Fruit fly (Drosophila melanogaster) whole organism, embryonic: Measurements from ENCODE around the gene pbl.

Experiments used
- Atf3 ChIP-seq: fragments of 200-800 bp; sonication (Bioruptor generic); optimal IDR thresholded peaks from 3 replicates; lab custom pipeline; 2016; ENCODE audit warnings: missing biosample characterization, missing genetic modification characterization
- Awh ChIP-seq: fragments of 200-800 bp; sonication (Bioruptor generic); IDR thresholded peaks from 2 replicates; pipeline ENCODE4, ENCODE4 v1.3.6; 2022; ENCODE audit warnings: missing biosample characterization, missing genetic modification characterization
- CG10431 ChIP-seq: fragments of 200-800 bp; sonication (Bioruptor generic); optimal IDR thresholded peaks from 3 replicates; lab custom pipeline; 2018; ENCODE audit warnings: missing biosample characterization, mild to moderate bottlenecking, missing genetic modification characterization
- CG11085 ChIP-seq: fragments of 200-800 bp; sonication (Bioruptor generic); IDR thresholded peaks from 2 replicates; pipeline ENCODE4 v1.3.6; 2022; ENCODE audit warnings: missing biosample characterization, missing genetic modification characterization
- CG12236 ChIP-seq: fragments of 200-800 bp; sonication (Bioruptor generic); optimal IDR thresholded peaks from 2 replicates; lab custom pipeline; 2016; ENCODE audit warnings: missing biosample characterization, missing genetic modification characterization
- CG13123 ChIP-seq: fragments of 200-800 bp; sonication (Bioruptor generic); optimal IDR thresholded peaks from 2 replicates; lab custom pipeline; 2016; ENCODE audit warnings: missing biosample characterization, missing genetic modification characterization
- CG14441 ChIP-seq: fragments of 200-800 bp; sonication (Bioruptor generic); IDR thresholded peaks from 2 replicates; pipeline ENCODE4 v1.3.6; 2022; ENCODE audit warnings: missing biosample characterization, missing genetic modification characterization
- CG14710 ChIP-seq: fragments of 200-800 bp; sonication (Bioruptor generic); optimal IDR thresholded peaks from 3 replicates; lab custom pipeline; 2019; ENCODE audit warnings: missing biosample characterization, mild to moderate bottlenecking, missing genetic modification characterization, moderate library complexity
- CG15269 ChIP-seq: fragments of 200-800 bp; sonication (Bioruptor generic); optimal IDR thresholded peaks from 2 replicates; lab custom pipeline; 2018; ENCODE audit warnings: missing biosample characterization, mild to moderate bottlenecking, missing genetic modification characterization, moderate library complexity
- CG1603 ChIP-seq: fragments of 200-800 bp; sonication (Bioruptor generic); optimal IDR thresholded peaks from 2 replicates; lab custom pipeline; 2019; ENCODE audit warnings: missing biosample characterization, mild to moderate bottlenecking, missing genetic modification characterization, moderate library complexity
- CG18599 ChIP-seq: fragments of 200-800 bp; sonication (Bioruptor generic); optimal IDR thresholded peaks from 3 replicates; lab custom pipeline; 2017; ENCODE audit warnings: missing biosample characterization, missing genetic modification characterization, mild to moderate bottlenecking, moderate library complexity, missing genetic modification reagents
- CG2120 ChIP-seq: fragments of 200-800 bp; sonication (Bioruptor generic); optimal IDR thresholded peaks from 3 replicates; lab custom pipeline; 2016; ENCODE audit warnings: missing biosample characterization, missing genetic modification characterization
- CG2202 ChIP-seq: fragments of 200-800 bp; sonication (Bioruptor generic); optimal IDR thresholded peaks from 2 replicates; lab custom pipeline; 2018; ENCODE audit warnings: missing biosample characterization, mild to moderate bottlenecking, missing genetic modification characterization
- CG3065 ChIP-seq: fragments of 200-800 bp; sonication (Bioruptor generic); optimal IDR thresholded peaks from 2 replicates; lab custom pipeline; 2016; ENCODE audit warnings: missing biosample characterization, missing genetic modification characterization
- CG3995 ChIP-seq: fragments of 200-800 bp; sonication (Bioruptor generic); optimal IDR thresholded peaks from 3 replicates; lab custom pipeline; 2016; ENCODE audit warnings: missing biosample characterization, missing genetic modification characterization
- CG5953 ChIP-seq: fragments of 200-800 bp; sonication (Bioruptor generic); IDR thresholded peaks from 2 replicates; pipeline ENCODE4 v1.3.6; 2022; ENCODE audit warnings: missing biosample characterization, missing genetic modification characterization
- CG9437 ChIP-seq: fragments of 200-800 bp; sonication (Bioruptor generic); optimal IDR thresholded peaks from 2 replicates; lab custom pipeline; 2018; ENCODE audit warnings: missing biosample characterization, mild to moderate bottlenecking, missing genetic modification characterization
- Dbx ChIP-seq: fragments of 200-800 bp; sonication (Bioruptor generic); IDR thresholded peaks from 3 replicates; pipeline ENCODE4 v1.3.6; 2022; ENCODE audit warnings: missing biosample characterization, missing genetic modification characterization
- Doc3 ChIP-seq: fragments of 200-800 bp; sonication (Bioruptor generic); IDR thresholded peaks from 3 replicates; pipeline ENCODE4 v1.3.6; 2022; ENCODE audit warnings: missing biosample characterization, missing genetic modification characterization; ENCODE audit not compliant: partially characterized antibody
- E2f1 ChIP-seq: fragments of 200-800 bp; sonication (Bioruptor generic); IDR thresholded peaks from 2 replicates; pipeline ENCODE4 v1.3.6; 2022; ENCODE audit warnings: missing biosample characterization, missing genetic modification characterization
- HHEX ChIP-seq: fragments of 200-800 bp; sonication (Bioruptor generic); optimal IDR thresholded peaks from 3 replicates; lab custom pipeline; 2017; ENCODE audit warnings: missing biosample characterization, mild to moderate bottlenecking, missing genetic modification characterization, missing genetic modification reagents
- HLH4C ChIP-seq: fragments of 200-800 bp; sonication (Bioruptor generic); IDR thresholded peaks from 3 replicates; pipeline ENCODE4 v1.3.6; 2022; ENCODE audit warnings: missing biosample characterization, missing genetic modification characterization; ENCODE audit not compliant: partially characterized antibody
- HLHmδ ChIP-seq: fragments of 200-800 bp; sonication (Bioruptor generic); optimal IDR thresholded peaks from 2 replicates; lab custom pipeline; 2018; ENCODE audit warnings: missing biosample characterization, mild to moderate bottlenecking, missing genetic modification characterization, moderate library complexity
- Lhr ChIP-seq: fragments of 200-800 bp; sonication (Bioruptor generic); optimal IDR thresholded peaks from 3 replicates; lab custom pipeline; 2017; ENCODE audit warnings: mild to moderate bottlenecking, missing biosample characterization, missing genetic modification reagents, missing genetic modification characterization
- NFAT ChIP-seq: fragments of 200-800 bp; sonication (Bioruptor generic); IDR thresholded peaks from 2 replicates; pipeline ENCODE4 v1.3.6; 2022; ENCODE audit warnings: missing biosample characterization, missing genetic modification characterization
- NfI ChIP-seq: fragments of 200-800 bp; sonication (Bioruptor generic); optimal IDR thresholded peaks from 3 replicates; lab custom pipeline; 2018; ENCODE audit warnings: missing biosample characterization, mild to moderate bottlenecking, missing genetic modification characterization, moderate library complexity
- Rx ChIP-seq: fragments of 200-800 bp; sonication (Bioruptor generic); IDR thresholded peaks from 2 replicates; pipeline ENCODE4 v1.3.6; 2022; ENCODE audit warnings: missing biosample characterization, missing genetic modification characterization
- Sry-β ChIP-seq: fragments of 200-800 bp; sonication (Bioruptor generic); optimal IDR thresholded peaks from 2 replicates; lab custom pipeline; 2018; ENCODE audit warnings: missing biosample characterization, mild to moderate bottlenecking, missing genetic modification characterization, moderate library complexity
- ab ChIP-seq: fragments of 200-800 bp; sonication (Bioruptor generic); optimal IDR thresholded peaks from 2 replicates; lab custom pipeline; 2016; ENCODE audit warnings: missing biosample characterization, missing genetic modification characterization
- ac ChIP-seq: fragments of 200-800 bp; sonication (Bioruptor generic); optimal IDR thresholded peaks from 3 replicates; lab custom pipeline; 2017; ENCODE audit warnings: missing biosample characterization, mild to moderate bottlenecking, missing genetic modification characterization
- ato ChIP-seq: fragments of 200-800 bp; sonication (Bioruptor generic); IDR thresholded peaks from 2 replicates; pipeline ENCODE4 v1.3.6; 2022; ENCODE audit warnings: missing biosample characterization, missing genetic modification characterization; ENCODE audit not compliant: partially characterized antibody
- br ChIP-seq: fragments of >200 bp; optimal IDR thresholded peaks from 2 replicates; lab custom pipeline; 2017
- bsh ChIP-seq, 2 experiments: fragments of 200-800 bp; sonication (Bioruptor generic); optimal IDR thresholded peaks; 2 replicates each; lab custom pipeline; 2017 to 2018; ENCODE audit warnings: mild to moderate bottlenecking in 2 of 2, missing biosample characterization in 2 of 2, missing genetic modification characterization in 2 of 2, moderate library complexity in 1 of 2
- cg ChIP-seq: fragments of 200-800 bp; sonication (Bioruptor generic); optimal IDR thresholded peaks from 3 replicates; lab custom pipeline; 2019; ENCODE audit warnings: missing biosample characterization, mild to moderate bottlenecking, missing genetic modification characterization, moderate library complexity
- croc ChIP-seq: fragments of 200-800 bp; sonication (Bioruptor generic); conservative IDR thresholded peaks from 3 replicates; pipeline ENCODE4 v1.3.6; 2022; ENCODE audit warnings: missing biosample characterization, missing genetic modification characterization
- disco-r ChIP-seq: fragments of 200-800 bp; sonication (Bioruptor generic); optimal IDR thresholded peaks from 2 replicates; lab custom pipeline; 2016; ENCODE audit warnings: missing biosample characterization, missing genetic modification characterization
- emc ChIP-seq: fragments of 200-800 bp; sonication (Bioruptor generic); optimal IDR thresholded peaks from 2 replicates; lab custom pipeline; 2016; ENCODE audit warnings: missing biosample characterization, missing genetic modification characterization
- gt ChIP-seq: fragments of 200-800 bp; sonication (Bioruptor generic); IDR thresholded peaks from 2 replicates; pipeline ENCODE4 v1.3.6; 2022; ENCODE audit warnings: missing biosample characterization, missing genetic modification characterization
- hb ChIP-seq: fragments of 200-800 bp; sonication (Bioruptor generic); IDR thresholded peaks from 3 replicates; pipeline ENCODE4 v1.3.6; 2022; ENCODE audit warnings: missing biosample characterization, missing genetic modification characterization; ENCODE audit not compliant: partially characterized antibody
- jumu ChIP-seq: fragments of 200-800 bp; sonication (Bioruptor generic); optimal IDR thresholded peaks from 3 replicates; lab custom pipeline; 2016; ENCODE audit warnings: missing biosample characterization, missing genetic modification characterization
- mirr ChIP-seq: fragments of 200-800 bp; sonication (Bioruptor generic); optimal IDR thresholded peaks from 3 replicates; lab custom pipeline; 2018; ENCODE audit warnings: missing biosample characterization, mild to moderate bottlenecking, missing genetic modification characterization
- ranshi ChIP-seq: fragments of 200-800 bp; sonication (Bioruptor generic); IDR thresholded peaks from 2 replicates; pipeline ENCODE4 v1.3.6; 2022; ENCODE audit warnings: missing biosample characterization, missing genetic modification characterization
- run ChIP-seq: fragments of 200-800 bp; sonication (Bioruptor generic); optimal IDR thresholded peaks from 3 replicates; lab custom pipeline; 2018; ENCODE audit warnings: missing biosample characterization, mild to moderate bottlenecking, missing genetic modification characterization
- salm ChIP-seq: fragments of 200-800 bp; sonication (Bioruptor generic); optimal IDR thresholded peaks from 2 replicates; lab custom pipeline; 2018; ENCODE audit warnings: missing biosample characterization, mild to moderate bottlenecking, missing genetic modification characterization
- scrt ChIP-seq: fragments of 200-800 bp; sonication (Bioruptor generic); optimal IDR thresholded peaks from 2 replicates; lab custom pipeline; 2018; ENCODE audit warnings: missing biosample characterization, mild to moderate bottlenecking, missing genetic modification characterization, moderate library complexity
- so ChIP-seq: fragments of 200-800 bp; sonication (Bioruptor generic); IDR thresholded peaks from 3 replicates; pipeline ENCODE4 v1.3.6; 2022; ENCODE audit warnings: missing biosample characterization, missing genetic modification characterization
- ssp ChIP-seq: fragments of 200-800 bp; sonication (Bioruptor generic); IDR thresholded peaks from 2 replicates; pipeline ENCODE4 v1.3.6; 2022; ENCODE audit warnings: missing biosample characterization, missing genetic modification characterization
- wdn ChIP-seq: fragments of 200-800 bp; sonication (Bioruptor generic); IDR thresholded peaks from 2 replicates; pipeline ENCODE4 v1.3.6; 2022; ENCODE audit warnings: missing biosample characterization, missing genetic modification characterization
- yki ChIP-seq: fragments of >200 bp; optimal IDR thresholded peaks from 3 replicates; lab custom pipeline; 2018
- zfh1 ChIP-seq: fragments of 200-800 bp; sonication (Bioruptor generic); IDR thresholded peaks from 3 replicates; pipeline ENCODE4 v1.3.6; 2022; ENCODE audit warnings: missing biosample characterization, missing genetic modification characterization

Gene pbl

dm6 chr3L:7867036-7867787, 44.5 kb downstream of the pbl start, which contains the start of gene Pdp1 (continued):
- TF ChIP-seq E2f1 (GFP tag; lab: Robert Waterston, UW) (peak; percentile 36; the same call in 1 of the 2 replicates), NfI (peak; percentile 6), croc (GFP tag; lab: Robert Waterston, UW) (no peak), CG13123 (GFP tag; lab: Kevin White, UChicago) (no peak), CG5953 (0 out of 2 replicates have a peak, but pooled peaks have one; percentile 18), jumu (GFP tag; lab: Kevin White, UChicago) (no peak), run (tag; lab: Kevin White, UChicago) (no peak), bsh (GFP tag; optimal IDR thresholded peaks at IDR 0.05; lab: Kevin White, UChicago) (peak in 1 of 2 experiments; percentile 30), Dbx (GFP tag; lab: Robert Waterston, UW) (no peak; the same call in 2 of the 3 replicates), wdn (GFP tag; lab: Robert Waterston, UW) (no peak; the same call in 1 of the 2 replicates), CG3065 (GFP tag; lab: Kevin White, UChicago) (no peak), HLH4C (GFP tag; lab: Robert Waterston, UW) (peak; percentile 61; the same call in 2 of the 3 replicates), disco-r (GFP tag; lab: Kevin White, UChicago) (no peak), cg (GFP tag; lab: Kevin White, UChicago) (peak; percentile 16), NFAT (GFP tag; lab: Robert Waterston, UW) (no peak), CG3995 (GFP tag; lab: Kevin White, UChicago) (no peak), yki (lab: Kevin White, UChicago) (peak; percentile 60), br (lab: Kevin White, UChicago) (no peak), CG14441 (GFP tag; lab: Robert Waterston, UW) (peak; percentile 38; the same call in 1 of the 2 replicates), Awh (GFP tag; lab: Robert Waterston, UW) (no peak), ac (GFP tag; lab: Kevin White, UChicago) (no peak), zfh1 (GFP tag; lab: Robert Waterston, UW) (no peak), CG15269 (tag; lab: Kevin White, UChicago) (peak; percentile 47), scrt (GFP tag; lab: Kevin White, UChicago) (no peak), so (GFP tag; lab: Robert Waterston, UW) (peak; percentile 71; the same call in 2 of the 3 replicates), CG2202 (tag; lab: Kevin White, UChicago) (peak; percentile 0), ato (GFP tag; lab: Robert Waterston, UW) (no peak), CG18599 (GFP tag; lab: Kevin White, UChicago) (no peak), Sry-β (GFP tag; lab: Kevin White, UChicago) (no peak), HLHmδ (GFP tag; lab: Kevin White, UChicago) (peak; percentile 32), ssp (GFP tag; lab: Robert Waterston, UW) (no peak), CG12236 (GFP tag; lab: Kevin White, UChicago) (no peak), CG10431 (no peak), ranshi (no peak; the same call in 1 of the 2 replicates), Lhr (GFP tag; lab: Kevin White, UChicago) (no peak), CG14710 (tag; lab: Kevin White, UChicago) (no peak), mirr (GFP tag; lab: Kevin White, UChicago) (peak; percentile 73), CG1603 (tag; lab: Kevin White, UChicago) (no peak), CG9437 (GFP tag; lab: Kevin White, UChicago) (no peak), Rx (GFP tag; lab: Robert Waterston, UW) (no peak), CG11085 (GFP tag; lab: Robert Waterston, UW) (no peak), Doc3 (GFP tag; lab: Robert Waterston, UW) (no peak; the same call in 2 of the 3 replicates), hb (GFP tag; lab: Robert Waterston, UW) (no peak), Atf3 (GFP tag; lab: Kevin White, UChicago) (no peak), ab (GFP tag; lab: Kevin White, UChicago) (peak; percentile 27), emc (GFP tag; lab: Kevin White, UChicago) (no peak), CG2120 (GFP tag; lab: Kevin White, UChicago) (no peak), salm (tag; lab: Kevin White, UChicago) (no peak), HHEX (GFP tag; lab: Kevin White, UChicago) (no peak), gt (GFP tag; lab: Robert Waterston, UW) (no peak)
